Worm (Caenorhabditis elegans): ENCODE measurements around the gene irld-48.

- TF ChIP-seq pha-4 (tag; optimal IDR thresholded peaks at IDR 0.05) (no peak), lin-13 (tag; optimal IDR thresholded peaks at IDR 0.05) (no peak), nhr-28 (tag; optimal IDR thresholded peaks at IDR 0.05) (no peak), elt-3 (tag; optimal IDR thresholded peaks at IDR 0.05) (no peak), unc-39 (tag; optimal IDR thresholded peaks at IDR 0.05) (no peak), sem-2 (GFP tag; optimal IDR thresholded peaks at IDR 0.05) (no peak), nhr-76 (tag; optimal IDR thresholded peaks at IDR 0.05) (no peak), blmp-1 (tag; optimal IDR thresholded peaks at IDR 0.05) (no peak), ham-2 (GFP tag; optimal IDR thresholded peaks at IDR 0.05) (no peak), ztf-11 (tag; optimal IDR thresholded peaks at IDR 0.05) (no peak), flh-1 (GFP tag; optimal IDR thresholded peaks at IDR 0.05) (no peak)
Observed at ce11 chrII:2962531-2963164, 6.8 kb downstream of the irld-48 start.

Data from whole organism, mixed stage, embryonic.